Fruit fly (Drosophila melanogaster) whole organism, embryonic: ENCODE measurements around the gene CG33932.

Experiments
- BEAF-32 ChIP-seq: fragments of 200-800 bp; sonication (Bioruptor generic); optimal IDR thresholded peaks from 3 replicates; lab custom pipeline; 2017; ENCODE audit warnings: missing biosample characterization, missing genetic modification characterization, mild to moderate bottlenecking, moderate library complexity, missing genetic modification reagents
- BtbVII ChIP-seq: fragments of 200-800 bp; sonication (Bioruptor generic); optimal IDR thresholded peaks from 3 replicates; lab custom pipeline; 2017; ENCODE audit warnings: missing biosample characterization, mild to moderate bottlenecking, missing genetic modification characterization
- CG10267 ChIP-seq: fragments of 200-800 bp; sonication (Bioruptor generic); optimal IDR thresholded peaks from 2 replicates; lab custom pipeline; 2018; ENCODE audit warnings: missing biosample characterization, mild to moderate bottlenecking, missing genetic modification characterization, moderate library complexity
- CG11560 ChIP-seq: fragments of 200-800 bp; sonication (Bioruptor generic); IDR thresholded peaks from 3 replicates; pipeline ENCODE4 v1.3.6; 2022; ENCODE audit warnings: missing biosample characterization, missing genetic modification characterization
- CG12659 ChIP-seq: fragments of 200-800 bp; sonication (Bioruptor generic); optimal IDR thresholded peaks from 3 replicates; lab custom pipeline; 2017; ENCODE audit warnings: mild to moderate bottlenecking, missing biosample characterization, missing genetic modification reagents, missing genetic modification characterization
- CG12769 ChIP-seq: fragments of 200-800 bp; sonication (Bioruptor generic); optimal IDR thresholded peaks from 2 replicates; lab custom pipeline; 2019; ENCODE audit warnings: missing biosample characterization, mild to moderate bottlenecking, missing genetic modification characterization, moderate library complexity
- CG13287 ChIP-seq: fragments of 200-800 bp; sonication (Bioruptor generic); IDR thresholded peaks from 2 replicates; pipeline ENCODE4 v1.3.6; 2022; ENCODE audit warnings: missing biosample characterization, missing genetic modification characterization; ENCODE audit not compliant: partially characterized antibody
- CG15514 ChIP-seq: fragments of 200-800 bp; sonication (Bioruptor generic); optimal IDR thresholded peaks from 3 replicates; lab custom pipeline; 2017; ENCODE audit warnings: missing biosample characterization, missing genetic modification characterization, mild to moderate bottlenecking, moderate library complexity, missing genetic modification reagents
- CG2678 ChIP-seq: fragments of 200-800 bp; sonication (Bioruptor generic); optimal IDR thresholded peaks from 3 replicates; lab custom pipeline; 2019; ENCODE audit warnings: missing biosample characterization, mild to moderate bottlenecking, missing genetic modification characterization, moderate library complexity
- CG4617 ChIP-seq: fragments of 200-800 bp; sonication (Bioruptor generic); optimal IDR thresholded peaks from 3 replicates; lab custom pipeline; 2016; ENCODE audit warnings: missing biosample characterization, missing genetic modification characterization, borderline replicate concordance
- CG8290 ChIP-seq, 3 experiments: fragments of 200-800 bp; sonication (Bioruptor generic); optimal IDR thresholded peaks; 2 replicates each; lab custom pipeline; 2016 to 2019; ENCODE audit warnings: missing biosample characterization in 3 of 3, missing genetic modification characterization in 3 of 3, mild to moderate bottlenecking in 2 of 3, moderate library complexity in 1 of 3
- CG8478 ChIP-seq: fragments of >200 bp; optimal IDR thresholded peaks from 2 replicates; lab custom pipeline; 2018
- CG8765 ChIP-seq: fragments of 200-800 bp; sonication (Bioruptor generic); IDR thresholded peaks from 2 replicates; pipeline ENCODE4 v1.3.6; 2022; ENCODE audit warnings: missing biosample characterization, missing genetic modification characterization
- CG9215 ChIP-seq: fragments of 200-800 bp; sonication (Bioruptor generic); IDR thresholded peaks from 2 replicates; pipeline ENCODE4 v1.3.6; 2022; ENCODE audit warnings: missing biosample characterization, missing genetic modification characterization
- Dref ChIP-seq: fragments of 200-800 bp; sonication (Bioruptor generic); IDR thresholded peaks from 2 replicates; pipeline ENCODE4 v1.3.6; 2022; ENCODE audit warnings: missing biosample characterization, missing genetic modification characterization
- E2f2 ChIP-seq: fragments of 200-800 bp; sonication (Bioruptor generic); IDR thresholded peaks from 2 replicates; pipeline ENCODE4 v1.3.6; 2022; ENCODE audit warnings: missing biosample characterization, missing genetic modification characterization
- Ets97D ChIP-seq: fragments of 200-800 bp; sonication (Bioruptor generic); optimal IDR thresholded peaks from 3 replicates; lab custom pipeline; 2016; ENCODE audit warnings: missing biosample characterization, missing genetic modification characterization
- GATAe ChIP-seq: fragments of 200-800 bp; sonication (Bioruptor generic); conservative IDR thresholded peaks from 2 replicates; pipeline ENCODE4 v1.3.6; 2022; ENCODE audit warnings: missing biosample characterization, missing genetic modification characterization
- Hr51 ChIP-seq, 2 experiments: fragments of 200-800 bp; sonication (Bioruptor generic); optimal IDR thresholded peaks; 2 replicates in 1 of 2; 3 replicates in 1 of 2; lab custom pipeline; 2016 to 2018; ENCODE audit warnings: missing biosample characterization in 2 of 2, missing genetic modification characterization in 2 of 2, mild to moderate bottlenecking in 1 of 2, moderate library complexity in 1 of 2
- MBD-R2 ChIP-seq: fragments of 200-800 bp; sonication (Bioruptor generic); IDR thresholded peaks from 2 replicates; pipeline ENCODE4 v1.3.6; 2022; ENCODE audit warnings: missing biosample characterization, missing genetic modification characterization
- MESR4 ChIP-seq: fragments of 200-800 bp; sonication (Bioruptor generic); optimal IDR thresholded peaks from 2 replicates; lab custom pipeline; 2018; ENCODE audit warnings: missing biosample characterization, mild to moderate bottlenecking, missing genetic modification characterization, moderate library complexity
- Med ChIP-seq: fragments of 200-800 bp; sonication (Bioruptor generic); peaks from one replicate; lab custom pipeline; 2016; ENCODE audit warnings: missing biosample characterization, missing genetic modification characterization, mild to moderate bottlenecking, inconsistent platforms, moderate library complexity
- Pdp1 ChIP-seq, 2 experiments: fragments of 200-800 bp; sonication (Bioruptor generic); optimal IDR thresholded peaks; 3 replicates each; lab custom pipeline; 2016; ENCODE audit warnings: missing biosample characterization in 2 of 2, missing genetic modification characterization in 2 of 2, mild to moderate bottlenecking in 1 of 2, moderate library complexity in 1 of 2
- Scr ChIP-seq: fragments of 200-800 bp; sonication (Bioruptor generic); IDR thresholded peaks from 2 replicates; pipeline ENCODE4 v1.3.6; 2022; ENCODE audit warnings: missing biosample characterization, missing genetic modification characterization; ENCODE audit not compliant: partially characterized antibody
- Sry-δ ChIP-seq: fragments of 200-800 bp; sonication (Bioruptor generic); optimal IDR thresholded peaks from 2 replicates; lab custom pipeline; 2016; ENCODE audit warnings: missing biosample characterization, missing genetic modification characterization
- Stat92E ChIP-seq, 3 experiments: fragments of >200 bp in 2 of 3; fragments of 200-800 bp in 1 of 3; sonication (Bioruptor generic) in 1 of 3; optimal IDR thresholded peaks; 2 replicates each; lab custom pipeline; 2017 to 2019; ENCODE audit warnings: missing biosample characterization in 3 of 3, missing genetic modification characterization in 3 of 3, mild to moderate bottlenecking in 1 of 3, moderate library complexity in 1 of 3
- YL-1 ChIP-seq: fragments of 200-800 bp; sonication (Bioruptor generic); optimal IDR thresholded peaks from 3 replicates; lab custom pipeline; 2017; ENCODE audit warnings: missing biosample characterization, mild to moderate bottlenecking, missing genetic modification characterization
- amos ChIP-seq: fragments of 200-800 bp; sonication (Bioruptor generic); IDR thresholded peaks from 2 replicates; pipeline ENCODE4 v1.3.6; 2022; ENCODE audit warnings: missing biosample characterization, missing genetic modification characterization; ENCODE audit not compliant: partially characterized antibody
- cg ChIP-seq: fragments of 200-800 bp; sonication (Bioruptor generic); optimal IDR thresholded peaks from 3 replicates; lab custom pipeline; 2019; ENCODE audit warnings: missing biosample characterization, mild to moderate bottlenecking, missing genetic modification characterization, moderate library complexity
- crc ChIP-seq: fragments of 200-800 bp; sonication (Bioruptor generic); optimal IDR thresholded peaks from 2 replicates; lab custom pipeline; 2016; ENCODE audit warnings: missing biosample characterization, missing genetic modification characterization
- ftz-f1 ChIP-seq: fragments of 200-800 bp; sonication (Bioruptor generic); optimal IDR thresholded peaks from 2 replicates; lab custom pipeline; 2016; ENCODE audit warnings: missing biosample characterization, missing genetic modification characterization
- gsb-n ChIP-seq: fragments of 200-800 bp; sonication (Bioruptor generic); optimal IDR thresholded peaks from 3 replicates; lab custom pipeline; 2018; ENCODE audit warnings: missing biosample characterization, mild to moderate bottlenecking, missing genetic modification characterization
- h ChIP-seq: fragments of >200 bp; optimal IDR thresholded peaks from 2 replicates; lab custom pipeline; 2017
- knrl ChIP-seq: fragments of 200-800 bp; sonication (Bioruptor generic); IDR thresholded peaks from 3 replicates; pipeline ENCODE4 v1.3.6; 2022; ENCODE audit warnings: missing biosample characterization, missing genetic modification characterization; ENCODE audit not compliant: partially characterized antibody
- phol ChIP-seq: fragments of 200-800 bp; sonication (Bioruptor generic); optimal IDR thresholded peaks from 3 replicates; lab custom pipeline; 2018; ENCODE audit warnings: missing biosample characterization, mild to moderate bottlenecking, missing genetic modification characterization, moderate library complexity
- pzg ChIP-seq: fragments of 200-800 bp; sonication (Bioruptor generic); optimal IDR thresholded peaks from 3 replicates; lab custom pipeline; 2018; ENCODE audit warnings: missing biosample characterization, mild to moderate bottlenecking, missing genetic modification characterization, moderate library complexity
- sd ChIP-seq: fragments of 200-800 bp; sonication (Bioruptor generic); optimal IDR thresholded peaks from 3 replicates; lab custom pipeline; 2018; ENCODE audit warnings: missing biosample characterization, mild to moderate bottlenecking, missing genetic modification characterization, moderate library complexity
- sens ChIP-seq: fragments of 200-800 bp; sonication (Bioruptor generic); peaks from one replicate; lab custom pipeline; 2016; ENCODE audit warnings: missing biosample characterization, missing genetic modification characterization
- sna ChIP-seq: fragments of 200-800 bp; sonication (Bioruptor generic); IDR thresholded peaks from 2 replicates; pipeline ENCODE4 v1.3.6; 2022; ENCODE audit warnings: missing biosample characterization, missing genetic modification characterization; ENCODE audit not compliant: partially characterized antibody
- sob ChIP-seq: fragments of 200-800 bp; sonication (Bioruptor generic); IDR thresholded peaks from 2 replicates; pipeline ENCODE4 v1.3.6; 2022; ENCODE audit warnings: missing biosample characterization, missing genetic modification characterization
- stwl ChIP-seq: fragments of 200-800 bp; sonication (Bioruptor generic); optimal IDR thresholded peaks from 3 replicates; lab custom pipeline; 2018; ENCODE audit warnings: missing biosample characterization, mild to moderate bottlenecking, missing genetic modification characterization, moderate library complexity
- trem ChIP-seq: fragments of 200-800 bp; optimal IDR thresholded peaks from 3 replicates; lab custom pipeline; 2019; ENCODE audit warnings: missing biosample characterization, mild to moderate bottlenecking, missing genetic modification characterization, moderate library complexity
- tup ChIP-seq: fragments of 200-800 bp; sonication (Bioruptor generic); optimal IDR thresholded peaks from 2 replicates; lab custom pipeline; 2016; ENCODE audit warnings: missing biosample characterization, mild to moderate bottlenecking, missing genetic modification characterization, moderate library complexity
- tx ChIP-seq: fragments of 200-800 bp; sonication (Bioruptor generic); optimal IDR thresholded peaks from 2 replicates; lab custom pipeline; 2016; ENCODE audit warnings: missing biosample characterization, missing genetic modification characterization
- unc-4 ChIP-seq: fragments of 200-800 bp; sonication (Bioruptor generic); IDR thresholded peaks from 2 replicates; pipeline ENCODE4 v1.3.6; 2022; ENCODE audit warnings: missing biosample characterization, missing genetic modification characterization; ENCODE audit not compliant: partially characterized antibody
- vvl ChIP-seq: fragments of 200-800 bp; sonication (Bioruptor generic); IDR thresholded peaks from 2 replicates; pipeline ENCODE4 v1.3.6; 2022; ENCODE audit warnings: missing biosample characterization, missing genetic modification characterization

Gene CG33932

dm6 chrX:19745908-19746604, 1.8 kb downstream of the CG33932 start, which contains the start of gene parvin:
Gene parvin, plus strand, starts transcription at chrX:19746041.
- TF ChIP-seq CG2678 (tag; lab: Kevin White, UChicago) (no peak), Dref (GFP tag; lab: Robert Waterston, UW) (peak; percentile 45; the same call in 1 of the 2 replicates), sens (no peak), CG8290 (GFP tag; optimal IDR thresholded peaks at IDR 0.05; lab: Kevin White, UChicago) (no peak), CG8290 (tag; optimal IDR thresholded peaks at IDR 0.05; lab: Kevin White, UChicago) (peak in 1 of 2 experiments; percentile 18), MESR4 (GFP tag; lab: Kevin White, UChicago) (peak; percentile 86), Stat92E (GFP tag; optimal IDR thresholded peaks at IDR 0.05; lab: Kevin White, UChicago) (peak in 1 of 3 experiments; percentile 33), tup (GFP tag; lab: Kevin White, UChicago) (no peak), vvl (GFP tag; lab: Robert Waterston, UW) (no peak), MBD-R2 (GFP tag; lab: Robert Waterston, UW) (peak; percentile 35; the same call in 1 of the 2 replicates), CG8765 (GFP tag; lab: Robert Waterston, UW) (no peak), CG12659 (peak; percentile 38), stwl (tag; lab: Kevin White, UChicago) (peak; percentile 22), CG4617 (GFP tag; lab: Kevin White, UChicago) (peak; percentile 30), sna (GFP tag; lab: Robert Waterston, UW) (0 out of 2 replicates have a peak, but pooled peaks have one; percentile 14), tx (GFP tag; lab: Kevin White, UChicago) (peak; percentile 52), CG10267 (tag; lab: Kevin White, UChicago) (peak; percentile 79), BtbVII (GFP tag; lab: Kevin White, UChicago) (peak; percentile 87), CG9215 (GFP tag; lab: Robert Waterston, UW) (no peak), BEAF-32 (peak; percentile 57), CG12769 (tag; lab: Kevin White, UChicago) (peak; percentile 43), pzg (GFP tag; lab: Kevin White, UChicago) (peak; percentile 37), CG8478 (lab: Kevin White, UChicago) (no peak), GATAe (GFP tag; lab: Robert Waterston, UW) (no peak), CG11560 (tag; lab: Robert Waterston, UW) (peak; percentile 62; the same call in 1 of the 3 replicates), Ets97D (GFP tag; lab: Kevin White, UChicago) (peak; percentile 5), phol (tag; lab: Kevin White, UChicago) (peak; percentile 1), amos (peak; percentile 32; the same call in 1 of the 2 replicates), Scr (peak; percentile 48), Hr51 (GFP tag; optimal IDR thresholded peaks at IDR 0.05; lab: Kevin White, UChicago) (no peak), Pdp1 (GFP tag; optimal IDR thresholded peaks at IDR 0.05; lab: Kevin White, UChicago) (peak in 1 of 2 experiments; percentile 95), YL-1 (GFP tag; lab: Kevin White, UChicago) (peak; percentile 50), CG13287 (GFP tag; lab: Robert Waterston, UW) (peak; percentile 19; the same call in 1 of the 2 replicates), cg (GFP tag; lab: Kevin White, UChicago) (peak; percentile 82), Sry-δ (GFP tag; lab: Kevin White, UChicago) (peak; percentile 56), unc-4 (peak; percentile 18; the same call in 1 of the 2 replicates), crc (GFP tag; lab: Kevin White, UChicago) (no peak), E2f2 (GFP tag; lab: Robert Waterston, UW) (peak; percentile 35), trem (tag; lab: Kevin White, UChicago) (peak; percentile 7), CG15514 (peak; percentile 36), sob (GFP tag; lab: Robert Waterston, UW) (0 out of 2 replicates have a peak, but pooled peaks have one; percentile 14), h (lab: Kevin White, UChicago) (no peak), Med (GFP tag; lab: Kevin White, UChicago) (peak; percentile 28), ftz-f1 (GFP tag; lab: Kevin White, UChicago) (peak; percentile 69), knrl (GFP tag; lab: Robert Waterston, UW) (peak; percentile 37; the same call in 1 of the 3 replicates), sd (tag; lab: Kevin White, UChicago) (peak; percentile 33), gsb-n (peak; percentile 51)
